Fruit fly (Drosophila melanogaster) whole organism, embryonic: ENCODE results near the gene Ing3.
A peak's percentile ranks its signal among the peaks of the same experiment; 100 is the strongest.

Experiments used
- BEAF-32 ChIP-seq: fragments of 200-800 bp; sonication (Bioruptor generic); optimal IDR thresholded peaks from 3 replicates; lab custom pipeline; 2017; ENCODE audit warnings: missing biosample characterization, missing genetic modification characterization, mild to moderate bottlenecking, moderate library complexity, missing genetic modification reagents
- Bgb ChIP-seq: fragments of 200-800 bp; sonication (Bioruptor generic); IDR thresholded peaks from 2 replicates; pipeline ENCODE4 v1.3.6; 2022; ENCODE audit warnings: missing biosample characterization, missing genetic modification characterization; ENCODE audit not compliant: partially characterized antibody
- CG15696 ChIP-seq: fragments of 200-800 bp; sonication (Bioruptor generic); optimal IDR thresholded peaks from 2 replicates; lab custom pipeline; 2019; ENCODE audit warnings: missing biosample characterization, mild to moderate bottlenecking, missing genetic modification characterization, moderate library complexity
- CG1603 ChIP-seq: fragments of 200-800 bp; sonication (Bioruptor generic); optimal IDR thresholded peaks from 2 replicates; lab custom pipeline; 2019; ENCODE audit warnings: missing biosample characterization, mild to moderate bottlenecking, missing genetic modification characterization, moderate library complexity
- CG16813 ChIP-seq: fragments of 200-800 bp; sonication (Bioruptor generic); IDR thresholded peaks from 3 replicates; pipeline ENCODE4 v1.3.6; 2022; ENCODE audit warnings: missing biosample characterization, missing genetic modification characterization; ENCODE audit not compliant: partially characterized antibody
- CG17186 ChIP-seq: fragments of 200-800 bp; sonication (Bioruptor generic); optimal IDR thresholded peaks from 3 replicates; lab custom pipeline; 2017; ENCODE audit warnings: missing biosample characterization, missing genetic modification reagents, missing genetic modification characterization
- CG2116 ChIP-seq: fragments of 200-800 bp; sonication (Bioruptor generic); optimal IDR thresholded peaks from 3 replicates; lab custom pipeline; 2018; ENCODE audit warnings: missing biosample characterization, mild to moderate bottlenecking, missing genetic modification characterization
- CG2129 ChIP-seq: fragments of 200-800 bp; sonication (Bioruptor generic); IDR thresholded peaks from 2 replicates; pipeline ENCODE4 v1.3.6; 2022; ENCODE audit warnings: missing biosample characterization, missing genetic modification characterization; ENCODE audit not compliant: partially characterized antibody
- CG2678 ChIP-seq: fragments of 200-800 bp; sonication (Bioruptor generic); optimal IDR thresholded peaks from 3 replicates; lab custom pipeline; 2019; ENCODE audit warnings: missing biosample characterization, mild to moderate bottlenecking, missing genetic modification characterization, moderate library complexity
- CG34224 ChIP-seq: fragments of 200-800 bp; sonication (Bioruptor generic); IDR thresholded peaks from 3 replicates; pipeline ENCODE4 v1.3.6; 2022; ENCODE audit warnings: missing biosample characterization, missing genetic modification characterization; ENCODE audit not compliant: partially characterized antibody
- CG3838 ChIP-seq: fragments of 200-800 bp; sonication (Bioruptor generic); optimal IDR thresholded peaks from 3 replicates; lab custom pipeline; 2016; ENCODE audit warnings: missing biosample characterization, missing genetic modification characterization
- CG42726 ChIP-seq: fragments of 200-800 bp; sonication (Bioruptor generic); IDR thresholded peaks from 2 replicates; pipeline ENCODE4 v1.3.6; 2022; ENCODE audit warnings: missing biosample characterization, missing genetic modification characterization; ENCODE audit not compliant: partially characterized antibody
- CG6791 ChIP-seq: fragments of 200-800 bp; sonication (Bioruptor generic); IDR thresholded peaks from 3 replicates; pipeline ENCODE4 v1.3.6; 2022; ENCODE audit warnings: missing biosample characterization, missing genetic modification characterization; ENCODE audit not compliant: partially characterized antibody
- CG7556 ChIP-seq: fragments of 200-800 bp; sonication (Bioruptor generic); optimal IDR thresholded peaks from 2 replicates; lab custom pipeline; 2017; ENCODE audit warnings: missing biosample characterization, mild to moderate bottlenecking, missing genetic modification characterization
- CG7928 ChIP-seq: fragments of 200-800 bp; sonication (Bioruptor generic); optimal IDR thresholded peaks from 2 replicates; lab custom pipeline; 2017; ENCODE audit warnings: missing biosample characterization, mild to moderate bottlenecking, missing genetic modification characterization
- CG8290 ChIP-seq, 3 experiments: fragments of 200-800 bp; sonication (Bioruptor generic); optimal IDR thresholded peaks; 2 replicates each; lab custom pipeline; 2016 to 2019; ENCODE audit warnings: missing biosample characterization in 3 of 3, missing genetic modification characterization in 3 of 3, mild to moderate bottlenecking in 2 of 3, moderate library complexity in 1 of 3
- CkIIα-i1 ChIP-seq: fragments of 200-800 bp; sonication (Bioruptor generic); IDR thresholded peaks from 2 replicates; pipeline ENCODE4 v1.3.6; 2022; ENCODE audit warnings: missing biosample characterization, missing genetic modification characterization
- CoRest ChIP-seq: fragments of 200-800 bp; sonication (Bioruptor generic); optimal IDR thresholded peaks from 3 replicates; lab custom pipeline; 2018; ENCODE audit warnings: missing biosample characterization, mild to moderate bottlenecking, missing genetic modification characterization, moderate library complexity
- Dll ChIP-seq: fragments of 200-800 bp; sonication (Bioruptor generic); IDR thresholded peaks from 4 replicates; pipeline ENCODE4 v1.3.6; 2022; ENCODE audit warnings: missing biosample characterization, missing genetic modification characterization; ENCODE audit not compliant: partially characterized antibody
- Doc3 ChIP-seq: fragments of 200-800 bp; sonication (Bioruptor generic); IDR thresholded peaks from 3 replicates; pipeline ENCODE4 v1.3.6; 2022; ENCODE audit warnings: missing biosample characterization, missing genetic modification characterization; ENCODE audit not compliant: partially characterized antibody
- Dref ChIP-seq: fragments of 200-800 bp; sonication (Bioruptor generic); IDR thresholded peaks from 2 replicates; pipeline ENCODE4 v1.3.6; 2022; ENCODE audit warnings: missing biosample characterization, missing genetic modification characterization
- Ets65A ChIP-seq: fragments of 200-800 bp; sonication (Bioruptor generic); peaks from one replicate; lab custom pipeline; 2016; ENCODE audit warnings: missing biosample characterization, missing genetic modification characterization
- HLH4C ChIP-seq: fragments of 200-800 bp; sonication (Bioruptor generic); IDR thresholded peaks from 3 replicates; pipeline ENCODE4 v1.3.6; 2022; ENCODE audit warnings: missing biosample characterization, missing genetic modification characterization; ENCODE audit not compliant: partially characterized antibody
- Lhr ChIP-seq: fragments of 200-800 bp; sonication (Bioruptor generic); optimal IDR thresholded peaks from 3 replicates; lab custom pipeline; 2017; ENCODE audit warnings: mild to moderate bottlenecking, missing biosample characterization, missing genetic modification reagents, missing genetic modification characterization
- Opbp ChIP-seq: fragments of 200-800 bp; sonication (Bioruptor generic); IDR thresholded peaks from 3 replicates; pipeline ENCODE4 v1.3.6; 2022; ENCODE audit warnings: missing biosample characterization, missing genetic modification characterization; ENCODE audit not compliant: partially characterized antibody
- Sry-δ ChIP-seq: fragments of 200-800 bp; sonication (Bioruptor generic); optimal IDR thresholded peaks from 2 replicates; lab custom pipeline; 2016; ENCODE audit warnings: missing biosample characterization, missing genetic modification characterization
- al ChIP-seq: fragments of 200-800 bp; sonication (Bioruptor generic); IDR thresholded peaks from 2 replicates; pipeline ENCODE4 v1.3.6; 2022; ENCODE audit warnings: missing biosample characterization, missing genetic modification characterization
- amos ChIP-seq: fragments of 200-800 bp; sonication (Bioruptor generic); IDR thresholded peaks from 2 replicates; pipeline ENCODE4 v1.3.6; 2022; ENCODE audit warnings: missing biosample characterization, missing genetic modification characterization; ENCODE audit not compliant: partially characterized antibody
- ato ChIP-seq: fragments of 200-800 bp; sonication (Bioruptor generic); IDR thresholded peaks from 2 replicates; pipeline ENCODE4 v1.3.6; 2022; ENCODE audit warnings: missing biosample characterization, missing genetic modification characterization; ENCODE audit not compliant: partially characterized antibody
- corto ChIP-seq: fragments of 200-800 bp; sonication (Bioruptor generic); optimal IDR thresholded peaks from 2 replicates; lab custom pipeline; 2016; ENCODE audit warnings: missing biosample characterization, mild to moderate bottlenecking, missing genetic modification characterization, moderate library complexity
- crc ChIP-seq: fragments of 200-800 bp; sonication (Bioruptor generic); optimal IDR thresholded peaks from 2 replicates; lab custom pipeline; 2016; ENCODE audit warnings: missing biosample characterization, missing genetic modification characterization
- crp ChIP-seq, 2 experiments: fragments of 200-800 bp; sonication (Bioruptor generic); optimal IDR thresholded peaks; 2 replicates in 1 of 2; 3 replicates in 1 of 2; lab custom pipeline; 2017; ENCODE audit warnings: missing biosample characterization in 2 of 2, missing genetic modification characterization in 2 of 2, mild to moderate bottlenecking in 1 of 2, moderate library complexity in 1 of 2
- en ChIP-seq: fragments of 200-800 bp; sonication (Bioruptor generic); optimal IDR thresholded peaks from 2 replicates; lab custom pipeline; 2016; ENCODE audit warnings: missing biosample characterization, missing genetic modification characterization
- fru ChIP-seq: fragments of >200 bp; optimal IDR thresholded peaks from 2 replicates; lab custom pipeline; 2017
- hb ChIP-seq: fragments of 200-800 bp; sonication (Bioruptor generic); IDR thresholded peaks from 3 replicates; pipeline ENCODE4 v1.3.6; 2022; ENCODE audit warnings: missing biosample characterization, missing genetic modification characterization; ENCODE audit not compliant: partially characterized antibody
- hbn ChIP-seq: fragments of 200-800 bp; sonication (Bioruptor generic); IDR thresholded peaks from 2 replicates; pipeline ENCODE4 v1.3.6; 2022; ENCODE audit warnings: missing biosample characterization, missing genetic modification characterization; ENCODE audit not compliant: partially characterized antibody
- jing ChIP-seq: fragments of 200-800 bp; sonication (Bioruptor generic); optimal IDR thresholded peaks from 2 replicates; lab custom pipeline; 2018; ENCODE audit warnings: missing biosample characterization, mild to moderate bottlenecking, missing genetic modification characterization
- lilli ChIP-seq: fragments of 200-800 bp; sonication (Bioruptor generic); optimal IDR thresholded peaks from 3 replicates; lab custom pipeline; 2016; ENCODE audit warnings: missing biosample characterization, missing genetic modification characterization
- mld ChIP-seq: fragments of 200-800 bp; sonication (Bioruptor generic); IDR thresholded peaks from 3 replicates; pipeline ENCODE4 v1.3.6; 2022; ENCODE audit warnings: missing biosample characterization, missing genetic modification characterization; ENCODE audit not compliant: partially characterized antibody
- nerfin-2 ChIP-seq: fragments of 200-800 bp; sonication (Bioruptor generic); IDR thresholded peaks from 2 replicates; pipeline ENCODE4 v1.3.6; 2022; ENCODE audit warnings: missing biosample characterization, missing genetic modification characterization; ENCODE audit not compliant: partially characterized antibody
- row ChIP-seq: fragments of 200-800 bp; sonication (Bioruptor generic); IDR thresholded peaks from 3 replicates; pipeline ENCODE4 v1.3.6; 2022; ENCODE audit warnings: missing biosample characterization, missing genetic modification characterization
- so ChIP-seq: fragments of 200-800 bp; sonication (Bioruptor generic); IDR thresholded peaks from 3 replicates; pipeline ENCODE4 v1.3.6; 2022; ENCODE audit warnings: missing biosample characterization, missing genetic modification characterization
- sob ChIP-seq: fragments of 200-800 bp; sonication (Bioruptor generic); IDR thresholded peaks from 2 replicates; pipeline ENCODE4 v1.3.6; 2022; ENCODE audit warnings: missing biosample characterization, missing genetic modification characterization
- unc-4 ChIP-seq: fragments of 200-800 bp; sonication (Bioruptor generic); IDR thresholded peaks from 2 replicates; pipeline ENCODE4 v1.3.6; 2022; ENCODE audit warnings: missing biosample characterization, missing genetic modification characterization; ENCODE audit not compliant: partially characterized antibody
- vnd ChIP-seq: fragments of 200-800 bp; sonication (Bioruptor generic); IDR thresholded peaks from 3 replicates; pipeline ENCODE4 v1.3.6; 2022; ENCODE audit warnings: missing biosample characterization, missing genetic modification characterization; ENCODE audit not compliant: partially characterized antibody

Ing3 gene

DNA sequence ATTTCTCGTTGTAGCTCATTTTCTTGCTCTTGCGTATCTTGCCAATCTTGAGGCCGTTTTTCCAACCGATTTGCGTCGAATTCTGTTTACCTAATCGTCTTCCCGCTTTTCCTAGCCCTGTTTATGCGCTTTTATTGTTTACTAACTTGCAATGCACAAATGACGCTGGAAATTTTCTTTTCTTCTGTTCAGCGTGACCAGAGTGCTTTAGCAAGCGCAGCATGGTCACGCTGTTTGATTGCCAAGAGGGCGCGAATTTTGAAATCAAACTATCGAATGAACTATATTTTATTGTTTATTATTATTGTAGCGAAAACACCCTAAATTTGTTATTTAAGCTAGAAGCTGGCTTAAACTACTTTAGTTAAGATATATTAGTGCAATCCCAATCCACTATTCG lies 2.6 kb downstream of the Ing3 start, which contains the start of gene Hou (continued):
- TF ChIP-seq CG6791 (peak; percentile 53; the same call in 1 of the 3 replicates), Dll (peak; percentile 63; the same call in 2 of the 4 replicates), CG1603 (peak; percentile 42), so (GFP tag; lab: Robert Waterston, UW) (no peak), fru (lab: Kevin White, UChicago) (no peak)

DNA sequence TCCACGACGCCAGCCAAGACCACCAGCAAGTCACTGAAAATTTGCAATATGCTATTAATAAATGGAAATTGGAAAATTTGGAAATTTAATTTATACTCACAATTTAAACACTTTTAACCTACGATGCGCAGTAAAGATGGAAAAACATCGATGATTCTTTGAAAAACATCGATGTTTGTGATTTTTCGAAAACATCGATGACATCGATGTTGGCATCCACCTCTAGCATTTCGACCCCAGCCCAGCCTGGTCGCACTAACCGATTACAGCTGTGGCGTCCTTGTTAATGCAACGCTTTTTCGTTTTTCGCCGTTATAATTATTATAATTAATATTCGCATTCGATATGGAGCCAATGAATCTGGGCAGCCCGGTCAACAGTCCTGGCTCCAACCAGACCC lies 4.9 kb downstream of the Ing3 start, which contains the start of gene Nup35:
Gene Nup35, plus strand, starts transcription at position 222 of the 400 bp plus-strand sequence.
- TF ChIP-seq CG7556 (GFP tag; lab: Kevin White, UChicago) (no peak), CG2678 (tag; lab: Kevin White, UChicago) (no peak), CG17186 (GFP tag; lab: Kevin White, UChicago) (peak; percentile 2), Dref (peak; percentile 85), al (0 out of 2 replicates have a peak, but pooled peaks have one; percentile 10), sob (GFP tag; lab: Robert Waterston, UW) (no peak), CG42726 (GFP tag; lab: Robert Waterston, UW) (peak; percentile 68; the same call in 1 of the 2 replicates), jing (GFP tag; lab: Kevin White, UChicago) (no peak), CoRest (peak; percentile 34), hb (GFP tag; lab: Robert Waterston, UW) (peak; percentile 74), vnd (GFP tag; lab: Robert Waterston, UW) (peak; percentile 63), CG15696 (no peak), row (peak; percentile 59), unc-4 (peak; percentile 69), CG2129 (GFP tag; lab: Robert Waterston, UW) (peak; percentile 53; the same call in 1 of the 2 replicates), corto (GFP tag; lab: Kevin White, UChicago) (no peak), Sry-δ (GFP tag; lab: Kevin White, UChicago) (peak; percentile 77), HLH4C (GFP tag; lab: Robert Waterston, UW) (peak; percentile 76), ato (peak; percentile 56), CG8290 (GFP tag; optimal IDR thresholded peaks at IDR 0.05; lab: Kevin White, UChicago) (peak; percentile 38), CG8290 (tag; optimal IDR thresholded peaks at IDR 0.05; lab: Kevin White, UChicago) (peak; percentile 62 to 73), crc (GFP tag; lab: Kevin White, UChicago) (no peak), en (GFP tag; lab: Kevin White, UChicago) (no peak), CG34224 (GFP tag; lab: Robert Waterston, UW) (peak; percentile 72), Opbp (GFP tag; lab: Robert Waterston, UW) (peak; percentile 77; the same call in 2 of the 3 replicates), amos (GFP tag; lab: Robert Waterston, UW) (peak; percentile 81), Lhr (GFP tag; lab: Kevin White, UChicago) (peak; percentile 43), Dll (peak; percentile 80), CG7928 (GFP tag; lab: Kevin White, UChicago) (no peak), hbn (GFP tag; lab: Robert Waterston, UW) (peak; percentile 46), CG16813 (GFP tag; lab: Robert Waterston, UW) (peak; percentile 78), mld (GFP tag; lab: Robert Waterston, UW) (peak; percentile 77), Ets65A (GFP tag; lab: Kevin White, UChicago) (peak; percentile 70), lilli (GFP tag; lab: Kevin White, UChicago) (no peak), CkIIα-i1 (GFP tag; lab: Robert Waterston, UW) (peak; percentile 72), CG3838 (no peak), crp (GFP tag; optimal IDR thresholded peaks at IDR 0.05; lab: Kevin White, UChicago) (peak in 1 of 2 experiments; percentile 67), BEAF-32 (peak; percentile 81), CG6791 (peak; percentile 82), nerfin-2 (GFP tag; lab: Robert Waterston, UW) (peak; percentile 49), CG2116 (peak; percentile 65), Doc3 (peak; percentile 70), Bgb (GFP tag; lab: Robert Waterston, UW) (peak; percentile 77)
